Fruit fly (Drosophila melanogaster) whole organism, larva: ENCODE measurements around the gene CG10232.

Experiments used
- noc ChIP-seq: fragments of 200-800 bp; sonication (Bioruptor generic); optimal IDR thresholded peaks from 3 replicates; lab custom pipeline; 2019; ENCODE audit warnings: missing biosample characterization, mild to moderate bottlenecking, missing genetic modification characterization, moderate library complexity

The CG10232 gene

dm6 chr3R:23677058-23677457 lies 44.4 kb downstream of the CG10232 start, which contains the start of gene GILT3:
Gene GILT3 (plus strand): TSS chr3R:23677358.
- no peak for TF ChIP-seq noc

dm6 chr3R:23675646-23676045 lies 45.8 kb downstream of the CG10232 start:
- TF ChIP-seq noc: no peak

- no peak for TF ChIP-seq noc
Measured at dm6 chr3R:23674369-23674768, 47.1 kb downstream of the CG10232 start.

- TF ChIP-seq noc: no peak
Measured at dm6 chr3R:23673084-23673483, 48.3 kb downstream of the CG10232 start.

dm6 chr3R:23669401-23670216 lies 51.8 kb downstream of the CG10232 start, which contains the start of gene CG31145:
Gene CG31145 (minus strand): TSS chr3R:23669659.
- TF ChIP-seq noc: peak; percentile 99
